Worm (Caenorhabditis elegans) whole organism, young adult: Measurements from ENCODE around the gene ZC239.22.

Experiments
- B0336.3 ChIP-seq: fragments of 200-800 bp; sonication (Bioruptor generic); IDR thresholded peaks from 2 replicates; pipeline ENCODE4 v1.3.6; 2022; ENCODE audit warnings: missing genetic modification characterization, missing compliant biosample characterization
- F22D6.2 ChIP-seq: sonication (generic microtip); optimal IDR thresholded peaks from 2 replicates; lab custom pipeline; 2016; ENCODE audit warnings: mild to moderate bottlenecking, missing genetic modification characterization, missing compliant biosample characterization
- F37B4.10 ChIP-seq: fragments of 200-800 bp; sonication (Bioruptor generic); IDR thresholded peaks from 2 replicates; pipeline ENCODE4 v1.3.6; 2022; ENCODE audit warnings: missing genetic modification characterization, missing compliant biosample characterization
- F55B11.4 ChIP-seq: sonication (generic microtip); optimal IDR thresholded peaks from 2 replicates; lab custom pipeline; 2016; ENCODE audit warnings: missing compliant biosample characterization, missing genetic modification characterization, borderline replicate concordance; ENCODE audit not compliant: insufficient read depth
- T26A5.8 ChIP-seq: sonication (generic microtip); optimal IDR thresholded peaks from 2 replicates; lab custom pipeline; 2016; ENCODE audit warnings: missing genetic modification characterization, missing compliant biosample characterization
- Y53G8AR.9 ChIP-seq: fragments of 200-800 bp; sonication (Bioruptor generic); conservative IDR thresholded peaks from 2 replicates; pipeline ENCODE4 v1.3.6; 2022; ENCODE audit warnings: missing genetic modification reagents, missing genetic modification characterization, missing compliant biosample characterization
- Y95B8A.8 ChIP-seq: fragments of 200-800 bp; sonication (Bioruptor generic); IDR thresholded peaks from 2 replicates; pipeline ENCODE4 v1.3.6; 2022; ENCODE audit warnings: missing genetic modification reagents, missing genetic modification characterization, missing compliant biosample characterization
- ZK185.1 ChIP-seq: sonication (generic microtip); optimal IDR thresholded peaks from 2 replicates; lab custom pipeline; 2016; ENCODE audit warnings: mild to moderate bottlenecking, missing genetic modification characterization, missing compliant biosample characterization; ENCODE audit not compliant: poor library complexity, severe bottlenecking
- ama-1 ChIP-seq, 3 experiments: fragments of 150-350 bp in 1 of 3; sonication (generic microtip) in 2 of 3; optimal IDR thresholded peaks; 2 replicates each; lab custom pipeline; 2014 to 2018; ENCODE audit warnings: missing biosample characterization in 2 of 3, missing genetic modification characterization in 2 of 3, missing genetic modification reagents in 2 of 3
- atf-7 ChIP-seq: sonication (generic microtip); optimal IDR thresholded peaks from 2 replicates; lab custom pipeline; 2017; ENCODE audit warnings: mild to moderate bottlenecking, missing genetic modification characterization, missing compliant biosample characterization
- attf-6 ChIP-seq: fragments of 200-800 bp; sonication (Bioruptor generic); IDR thresholded peaks from 2 replicates; pipeline ENCODE4 v1.3.6; 2022; ENCODE audit warnings: missing genetic modification reagents, missing genetic modification characterization, missing compliant biosample characterization
- ceh-100 ChIP-seq: fragments of 200-800 bp; sonication (Bioruptor generic); IDR thresholded peaks from 2 replicates; pipeline ENCODE4 v1.3.6; 2022; ENCODE audit warnings: missing genetic modification reagents, missing genetic modification characterization, missing compliant biosample characterization
- ceh-27 ChIP-seq: fragments of 200-800 bp; sonication (Bioruptor generic); optimal IDR thresholded peaks from 2 replicates; lab custom pipeline; 2018; ENCODE audit warnings: mild to moderate bottlenecking, missing genetic modification characterization, moderate library complexity, missing compliant biosample characterization
- ceh-91 ChIP-seq: fragments of 200-800 bp; sonication (Bioruptor generic); IDR thresholded peaks from 2 replicates; pipeline ENCODE4 v1.3.6; 2022; ENCODE audit warnings: missing genetic modification reagents, missing genetic modification characterization, missing compliant biosample characterization
- die-1 ChIP-seq: sonication (generic microtip); optimal IDR thresholded peaks from 2 replicates; lab custom pipeline; 2016; ENCODE audit warnings: missing genotype, mild to moderate bottlenecking, missing genetic modification characterization, missing compliant biosample characterization
- dox-1 ChIP-seq: fragments of 200-800 bp; sonication (Bioruptor generic); IDR thresholded peaks from 2 replicates; pipeline ENCODE4 v1.3.6; 2022; ENCODE audit warnings: missing genetic modification reagents, missing genetic modification characterization, missing compliant biosample characterization
- egl-18 ChIP-seq: fragments of 200-800 bp; sonication (Bioruptor generic); IDR thresholded peaks from 2 replicates; pipeline ENCODE4 v1.3.6; 2022; ENCODE audit warnings: missing genetic modification reagents, missing genetic modification characterization, missing compliant biosample characterization
- ets-4 ChIP-seq: fragments of 200-800 bp; sonication (Bioruptor generic); optimal IDR thresholded peaks from 2 replicates; lab custom pipeline; 2018; ENCODE audit warnings: mild to moderate bottlenecking, missing genetic modification characterization, missing compliant biosample characterization
- hlh-26 ChIP-seq: fragments of 200-800 bp; sonication (Bioruptor generic); conservative IDR thresholded peaks from 2 replicates; pipeline ENCODE4 v1.3.6; 2022; ENCODE audit warnings: missing genetic modification reagents, missing genetic modification characterization, missing compliant biosample characterization
- hrde-1 ChIP-seq: sonication (generic microtip); optimal IDR thresholded peaks from 2 replicates; lab custom pipeline; 2016; ENCODE audit warnings: missing genetic modification characterization, mild to moderate bottlenecking, missing compliant biosample characterization, moderate library complexity, missing genotype, missing genetic modification reagents, borderline replicate concordance
- let-526 ChIP-seq: fragments of 200-800 bp; sonication (Bioruptor generic); IDR thresholded peaks from 2 replicates; pipeline ENCODE4 v1.3.6; 2022; ENCODE audit warnings: missing genetic modification reagents, missing genetic modification characterization, missing compliant biosample characterization
- lir-1 ChIP-seq: fragments of 200-800 bp; sonication (Bioruptor generic); conservative IDR thresholded peaks from 2 replicates; pipeline ENCODE4 v1.3.6; 2022; ENCODE audit warnings: missing genetic modification reagents, missing genetic modification characterization, missing compliant biosample characterization
- madf-3 ChIP-seq: fragments of 200-800 bp; sonication (Bioruptor generic); IDR thresholded peaks from 2 replicates; pipeline ENCODE4 v1.3.6; 2022; ENCODE audit warnings: missing genetic modification reagents, missing genetic modification characterization, missing compliant biosample characterization
- mcd-1 ChIP-seq: fragments of 200-800 bp; sonication (Bioruptor generic); IDR thresholded peaks from 2 replicates; pipeline ENCODE4 v1.3.6; 2022; ENCODE audit warnings: missing genetic modification reagents, missing genetic modification characterization, missing compliant biosample characterization
- mes-4 ChIP-seq: sonication (generic microtip); optimal IDR thresholded peaks from 2 replicates; lab custom pipeline; 2016; ENCODE audit warnings: missing genotype, missing genetic modification characterization, missing compliant biosample characterization
- mxl-1 ChIP-seq: sonication (generic microtip); optimal IDR thresholded peaks from 2 replicates; lab custom pipeline; 2016; ENCODE audit warnings: missing genetic modification characterization, missing compliant biosample characterization
- nhr-27 ChIP-seq: fragments of 200-800 bp; sonication (Bioruptor generic); optimal IDR thresholded peaks from 2 replicates; lab custom pipeline; 2018; ENCODE audit warnings: mild to moderate bottlenecking, missing genetic modification characterization, moderate library complexity, missing compliant biosample characterization
- nhr-80 ChIP-seq: sonication (generic microtip); optimal IDR thresholded peaks from 2 replicates; lab custom pipeline; 2016; ENCODE audit warnings: missing genetic modification characterization, missing compliant biosample characterization
- nhr-90 ChIP-seq: sonication (generic microtip); optimal IDR thresholded peaks from 2 replicates; lab custom pipeline; 2016; ENCODE audit warnings: missing genotype, mild to moderate bottlenecking, missing genetic modification characterization, missing compliant biosample characterization
- sdz-38 ChIP-seq: sonication (generic microtip); optimal IDR thresholded peaks from 2 replicates; lab custom pipeline; 2016; ENCODE audit warnings: missing genotype, missing genetic modification characterization, missing compliant biosample characterization
- sea-2 ChIP-seq: fragments of 200-800 bp; sonication (Bioruptor generic); IDR thresholded peaks from 2 replicates; pipeline ENCODE4 v1.3.6; 2022; ENCODE audit warnings: missing genetic modification characterization, missing compliant biosample characterization
- tbp1 ChIP-seq: fragments of 200-800 bp; sonication (Bioruptor generic); optimal IDR thresholded peaks from 2 replicates; lab custom pipeline; 2018; ENCODE audit warnings: mild to moderate bottlenecking, missing genetic modification characterization, missing compliant biosample characterization
- ztf-18 ChIP-seq: sonication (generic microtip); optimal IDR thresholded peaks from 2 replicates; lab custom pipeline; 2016; ENCODE audit warnings: missing genotype, mild to moderate bottlenecking, missing genetic modification characterization, missing compliant biosample characterization
- ztf-22 ChIP-seq: fragments of 200-800 bp; sonication (Bioruptor generic); optimal IDR thresholded peaks from 2 replicates; lab custom pipeline; 2018; ENCODE audit warnings: mild to moderate bottlenecking, missing genetic modification characterization, moderate library complexity, missing compliant biosample characterization
- ztf-25 ChIP-seq: fragments of 200-800 bp; sonication (Bioruptor generic); IDR thresholded peaks from 2 replicates; pipeline ENCODE4 v1.3.6; 2022; ENCODE audit warnings: missing genetic modification reagents, missing genetic modification characterization, missing compliant biosample characterization
- ztf-6 ChIP-seq: fragments of 200-800 bp; sonication (Bioruptor generic); IDR thresholded peaks from 2 replicates; pipeline ENCODE4 v1.3.6; 2022; ENCODE audit warnings: missing genetic modification reagents, missing genetic modification characterization, missing compliant biosample characterization

ZC239.22 gene

DNA sequence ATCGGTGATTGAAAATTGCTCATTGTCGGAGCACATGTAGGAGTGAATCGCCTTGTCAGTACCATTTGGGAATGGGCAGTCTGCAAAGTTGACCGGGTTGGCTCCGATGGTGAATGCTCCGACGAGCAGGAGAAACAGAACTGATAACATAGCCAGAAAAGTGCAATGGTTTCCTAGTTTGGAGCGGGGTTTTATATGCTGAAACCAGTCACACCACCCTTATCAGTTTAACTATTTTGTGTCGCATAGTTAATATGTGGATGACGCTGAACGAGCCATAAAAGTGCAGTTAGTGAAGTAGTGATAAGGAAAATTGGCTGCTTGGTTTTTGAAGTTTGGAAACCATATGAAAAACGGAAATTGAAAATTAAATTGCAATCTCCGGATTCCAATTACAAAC is 25.2 kb upstream of the ZC239.22 start, which contains the start of gene C17F4.7 (continued):
- 0 out of 2 replicates have a peak, but pooled peaks have one; percentile 16 for TF ChIP-seq B0336.3 (GFP tag; lab: Robert Waterston, UW)
- no peak for TF ChIP-seq hlh-26 (GFP tag; lab: Robert Waterston, UW)
- TF ChIP-seq ztf-22 (GFP tag; lab: Kevin White, UChicago), result peak; percentile 29
- TF ChIP-seq, all 124 proteins: peak for 13

DNA sequence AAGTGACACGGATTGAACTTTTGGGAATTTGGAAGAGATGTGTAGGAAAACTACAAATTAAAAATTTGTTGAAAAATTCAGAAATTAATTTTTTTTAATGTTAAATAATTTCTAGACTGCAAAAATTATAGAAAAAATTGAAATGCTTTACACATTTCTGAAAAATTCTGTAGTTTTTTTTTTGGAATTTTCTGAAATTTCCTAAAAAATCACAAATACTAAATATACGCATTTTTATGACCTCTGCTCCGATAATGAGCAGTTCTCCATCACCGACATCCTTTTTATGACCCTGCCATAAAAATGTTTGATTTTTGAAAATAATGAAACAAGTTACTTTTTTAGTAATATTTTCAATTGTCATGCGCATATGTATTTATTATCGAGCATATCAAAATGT is 24.1 kb upstream of the ZC239.22 start:
- TF ChIP-seq Y53G8AR.9 (GFP tag; lab: Robert Waterston, UW) (peak; percentile 47; the same call in 1 of the 2 replicates), nhr-90 (tag; lab: Kevin White, UChicago) (peak; percentile 43), T26A5.8 (tag; lab: Kevin White, UChicago) (no peak), nhr-80 (peak; percentile 74), lir-1 (GFP tag; lab: Robert Waterston, UW) (no peak)

DNA sequence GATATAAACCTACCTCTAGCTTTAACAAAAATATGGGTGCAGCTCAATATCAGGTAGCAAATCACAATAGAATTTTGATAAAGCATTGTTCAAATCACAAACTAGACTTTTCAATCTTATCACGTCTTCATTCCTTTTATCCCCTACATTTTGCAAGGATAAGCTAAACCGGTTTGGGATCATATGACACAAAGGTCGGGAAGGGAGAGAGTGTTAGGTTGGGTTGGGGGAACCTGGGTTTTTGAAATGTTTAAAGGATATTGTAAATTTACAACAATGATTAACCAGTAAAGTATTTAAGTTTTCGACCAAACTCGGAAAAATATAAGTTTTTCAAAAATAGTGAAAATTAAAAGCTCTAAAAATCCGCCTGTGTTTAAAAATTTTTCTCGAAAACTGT is 23.4 kb upstream of the ZC239.22 start, which contains the start of gene C17F4.12:
TSS of gene C17F4.12 (minus strand) at position 101 of the 400 bp plus-strand sequence.
- no peak for TF ChIP-seq ztf-18
- no peak for TF ChIP-seq sdz-38 (tag; lab: Kevin White, UChicago)
- no peak for TF ChIP-seq nhr-27 (tag; lab: Kevin White, UChicago)
- no peak for TF ChIP-seq Y95B8A.8 (GFP tag; lab: Robert Waterston, UW)
- no peak for TF ChIP-seq ceh-91 (GFP tag; lab: Robert Waterston, UW)
- no peak for TF ChIP-seq madf-3 (GFP tag; lab: Robert Waterston, UW)
- TF ChIP-seq ztf-25 (GFP tag; lab: Robert Waterston, UW), result no peak
- TF ChIP-seq ama-1 (optimal IDR thresholded peaks at IDR 0.05; lab: Kevin White, UChicago), result no peak
- no peak for TF ChIP-seq ama-1 (GFP tag; optimal IDR thresholded peaks at IDR 0.05; lab: Kevin White, UChicago)
- TF ChIP-seq F55B11.4 (tag; lab: Kevin White, UChicago), result no peak
- no peak for TF ChIP-seq attf-6 (GFP tag; lab: Robert Waterston, UW)

DNA sequence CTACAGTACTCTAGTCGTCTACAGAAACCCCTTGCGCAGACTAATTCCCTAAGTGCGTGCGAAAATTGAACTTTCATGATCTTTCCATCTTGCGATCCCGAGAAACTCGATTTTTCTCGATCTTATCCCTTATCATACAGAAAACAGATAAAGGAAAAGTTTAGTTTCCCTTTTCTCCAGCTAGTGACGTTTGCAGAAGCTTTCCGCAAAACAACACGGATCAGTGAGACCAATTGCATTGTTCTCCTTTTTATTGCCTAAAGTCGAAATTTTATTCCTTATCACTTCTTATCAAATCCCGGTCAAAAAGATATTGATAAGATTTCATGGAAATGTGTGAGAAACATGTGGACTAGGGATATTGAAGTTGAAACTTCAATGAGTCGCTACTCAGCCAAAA is 21.2 kb upstream of the ZC239.22 start:
- TF ChIP-seq ets-4 (no peak), ceh-27 (no peak), Y53G8AR.9 (GFP tag; lab: Robert Waterston, UW) (no peak)

DNA sequence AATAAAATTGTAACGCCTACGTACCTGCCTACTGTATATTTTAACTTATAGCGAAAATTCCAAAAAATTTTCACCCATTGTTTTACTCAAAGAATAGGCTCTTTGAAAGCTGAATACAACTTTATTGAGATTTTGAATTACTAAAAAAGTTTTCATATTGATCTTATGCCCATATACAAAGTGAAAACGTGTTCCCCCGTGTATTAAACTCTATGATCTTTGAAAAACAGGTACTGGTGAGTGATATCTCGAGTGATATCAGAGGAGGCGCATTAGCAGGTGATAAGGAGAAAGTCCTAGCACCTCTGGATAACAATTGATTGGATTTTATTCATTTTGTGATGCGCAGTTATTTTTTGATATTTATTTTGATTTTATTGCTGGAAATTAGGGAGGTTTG is 19.6 kb upstream of the ZC239.22 start, which contains the start of gene C17F4.3:
TSS of gene C17F4.3 (plus strand) at position 301 of the 400 bp plus-strand sequence.
- TF ChIP-seq die-1 (tag; lab: Kevin White, UChicago), result no peak
- no peak for TF ChIP-seq ZK185.1 (tag; lab: Kevin White, UChicago)
- no peak for TF ChIP-seq F22D6.2 (tag; lab: Kevin White, UChicago)
- TF ChIP-seq F37B4.10, result no peak
- TF ChIP-seq mcd-1 (GFP tag; lab: Robert Waterston, UW), result no peak
- TF ChIP-seq hrde-1 (tag; lab: Kevin White, UChicago), result no peak
- TF ChIP-seq dox-1 (GFP tag; lab: Robert Waterston, UW), result no peak
- no peak for TF ChIP-seq egl-18 (GFP tag; lab: Robert Waterston, UW)
- TF ChIP-seq let-526 (GFP tag; lab: Robert Waterston, UW), result no peak
- TF ChIP-seq ztf-18, result no peak
- no peak for TF ChIP-seq ztf-6
- TF ChIP-seq tbp1 (GFP tag; lab: Kevin White, UChicago), result no peak
- TF ChIP-seq F55B11.4 (tag; lab: Kevin White, UChicago), result no peak
- TF ChIP-seq mxl-1 (tag; lab: Kevin White, UChicago), result no peak
- no peak for TF ChIP-seq atf-7 (tag; lab: Kevin White, UChicago)
- no peak for TF ChIP-seq mes-4 (tag; lab: Kevin White, UChicago)
- no peak for TF ChIP-seq sea-2 (GFP tag; lab: Robert Waterston, UW)
- TF ChIP-seq ceh-100 (GFP tag; lab: Robert Waterston, UW), result no peak
- TF ChIP-seq, all 124 proteins: peak for 0
